Worm (Caenorhabditis elegans) whole organism, L4/young adult: ENCODE data around the gene srx-54.

ENCODE experiments used
- W03F9.2 ChIP-seq: fragments of 150-350 bp; optimal IDR thresholded peaks from 2 replicates; lab custom pipeline; 2014; ENCODE audit warnings: missing biosample characterization, missing genetic modification characterization
- dao-5 ChIP-seq: sonication (generic microtip); optimal IDR thresholded peaks from 2 replicates; lab custom pipeline; 2016; ENCODE audit warnings: missing genotype, missing genetic modification characterization, moderate library complexity, missing compliant biosample characterization

DNA sequence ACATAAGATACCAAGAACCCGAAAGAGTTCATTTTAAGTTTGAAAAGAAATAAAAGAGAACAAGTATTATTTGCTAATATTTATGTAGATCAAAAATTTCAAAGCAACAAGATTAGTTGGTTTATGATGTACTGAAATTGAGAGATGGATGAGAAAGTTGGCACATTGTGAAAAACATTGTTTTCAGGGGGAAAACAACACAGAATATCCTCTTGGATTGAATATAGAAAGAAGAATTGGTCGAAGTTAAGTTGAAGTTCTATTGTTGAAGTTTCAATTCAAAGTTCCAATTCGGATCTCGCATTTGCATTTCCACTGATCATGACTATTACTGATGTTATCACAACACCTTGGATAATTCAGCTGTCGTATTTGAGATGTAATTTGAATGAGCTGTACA lies 25.6 kb downstream of the srx-54 start:
- TF ChIP-seq W03F9.2 (tag; lab: Kevin White, UChicago) (no peak), dao-5 (tag; lab: Kevin White, UChicago) (no peak)
